Fruit fly (Drosophila melanogaster): ENCODE data around the gene CG9550.
A peak's percentile ranks its signal among the peaks of the same experiment; 100 is the strongest.

The CG9550 gene

DNA sequence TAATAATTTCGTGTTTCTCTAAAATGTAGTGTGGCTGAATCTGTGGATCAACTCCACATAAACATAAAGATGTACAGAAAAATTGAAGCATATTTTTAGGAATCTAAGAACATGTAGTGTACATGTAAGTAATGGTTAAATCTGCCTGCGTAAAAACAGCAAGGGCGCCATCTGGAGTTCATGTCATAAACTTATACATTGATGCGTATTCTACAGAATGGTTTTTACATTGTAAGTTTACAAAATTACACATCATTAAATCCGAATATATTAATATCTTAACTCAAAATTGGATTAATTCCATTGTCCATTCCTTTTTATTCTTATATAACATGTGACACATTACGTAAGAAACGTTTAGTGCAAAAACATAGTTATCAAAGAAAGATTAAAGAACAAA lies 30.1 kb downstream of the CG9550 start:
- TF ChIP-seq Pif1A (GFP tag; optimal IDR thresholded peaks at IDR 0.05) (no peak), CG12605 (GFP tag; IDR thresholded peaks at IDR 0.05) (no peak), D1 (tag; optimal IDR thresholded peaks at IDR 0.05) (peak; percentile 29), rn (GFP tag; IDR thresholded peaks at IDR 0.05) (no peak)

DNA sequence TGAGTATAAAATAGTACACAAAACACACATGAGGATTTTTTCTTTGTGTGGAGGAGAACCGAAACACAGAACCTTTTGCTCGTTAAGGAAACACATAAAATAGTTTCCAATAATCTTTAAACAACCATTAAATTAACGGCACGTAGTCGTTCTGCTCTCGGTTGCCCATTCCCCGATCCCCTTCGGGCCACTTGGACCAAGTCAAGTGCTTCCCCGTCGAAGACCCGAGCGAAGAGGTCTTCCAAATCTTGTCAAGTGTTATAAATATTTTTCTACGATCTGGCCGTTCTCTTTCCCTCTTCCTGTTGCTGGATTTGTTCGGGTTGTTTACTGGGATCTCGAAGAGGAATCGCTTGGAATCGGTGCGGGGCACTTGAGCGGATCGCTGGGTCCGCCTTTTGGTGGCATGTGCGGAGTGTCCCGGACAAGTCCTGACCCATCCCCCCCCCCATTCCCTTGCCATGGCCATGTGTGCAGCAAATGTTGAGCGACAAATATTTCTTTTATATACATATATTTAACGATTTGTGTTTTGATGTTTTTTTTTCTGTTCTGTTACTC lies 34.2 kb downstream of the CG9550 start:
- TF ChIP-seq EcR (GFP tag; optimal IDR thresholded peaks at IDR 0.05) (no peak), Snoo (tag; optimal IDR thresholded peaks at IDR 0.05) (no peak)

DNA sequence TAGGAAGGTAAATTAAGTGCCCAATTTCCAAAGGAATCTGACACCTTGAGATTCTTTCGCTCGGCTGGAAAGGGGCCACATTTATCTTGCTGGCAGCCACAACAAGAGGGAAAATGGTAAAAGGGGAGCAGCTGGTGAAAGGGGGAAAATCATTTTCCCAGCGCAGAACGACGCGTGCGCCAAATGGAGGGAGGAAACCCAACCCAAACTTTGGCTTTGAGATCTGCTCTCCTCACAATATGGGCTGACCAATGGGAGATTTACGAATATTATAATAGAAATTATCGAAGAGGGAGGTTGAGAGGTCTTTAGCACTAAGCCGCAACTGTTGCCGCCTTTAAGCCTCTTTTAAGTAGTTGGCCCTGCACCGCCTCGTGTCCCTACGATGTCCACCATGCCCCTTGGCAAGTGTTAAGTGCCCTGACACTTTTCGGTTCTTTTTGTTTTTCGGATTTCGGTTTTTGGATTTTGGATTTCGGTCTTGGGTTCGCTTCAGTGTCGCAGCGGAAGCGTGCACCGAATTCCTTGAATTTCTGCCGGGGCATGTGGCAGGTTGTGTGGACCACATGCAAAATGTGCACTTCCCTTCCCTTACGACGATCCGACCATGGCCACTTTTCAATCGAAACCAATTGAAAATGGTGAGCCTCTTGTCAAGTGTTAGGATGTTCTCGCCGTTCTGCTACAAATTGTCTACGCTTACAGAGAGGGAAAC lies 35.3 kb downstream of the CG9550 start:
- no peak for TF ChIP-seq CG17806 (tag; optimal IDR thresholded peaks at IDR 0.05)
- no peak for TF ChIP-seq CG8159 (tag; optimal IDR thresholded peaks at IDR 0.05)
- no peak for TF ChIP-seq D1 (tag; optimal IDR thresholded peaks at IDR 0.05)
- TF ChIP-seq CG4496 (GFP tag; IDR thresholded peaks at IDR 0.05) = no peak
- no peak for TF ChIP-seq Pif1A (GFP tag; optimal IDR thresholded peaks at IDR 0.05)

DNA sequence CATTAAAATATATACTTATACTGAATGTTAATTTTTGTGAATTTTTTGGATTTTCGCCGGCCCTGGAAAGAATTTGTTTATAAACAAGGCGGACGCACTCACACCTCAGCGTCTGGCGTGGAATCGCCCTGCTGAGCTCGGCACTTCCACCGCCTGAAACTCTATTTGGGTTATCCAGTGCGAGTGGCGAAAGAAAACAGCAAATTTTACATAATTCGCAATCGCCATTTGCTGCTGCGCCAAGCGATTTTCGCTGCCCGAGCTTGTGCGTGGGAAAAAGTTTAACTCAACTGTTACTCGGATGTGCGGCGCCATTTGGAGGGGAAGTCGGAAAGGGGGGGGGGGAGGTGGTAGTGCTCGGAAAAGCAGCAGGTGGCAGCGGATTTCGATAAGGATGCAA lies 36.1 kb downstream of the CG9550 start:
- no peak for TF ChIP-seq fd96Ca (GFP tag; IDR thresholded peaks at IDR 0.05)
- TF ChIP-seq CG13204 (GFP tag; optimal IDR thresholded peaks at IDR 0.05) = no peak
- no peak for TF ChIP-seq CG17806 (tag; optimal IDR thresholded peaks at IDR 0.05)
- no peak for TF ChIP-seq CG8301 (tag; optimal IDR thresholded peaks at IDR 0.05)
- TF ChIP-seq rn (GFP tag; IDR thresholded peaks at IDR 0.05) = no peak
- TF ChIP-seq CG8159 (tag; optimal IDR thresholded peaks at IDR 0.05) = no peak
- no peak for TF ChIP-seq Snoo (tag; optimal IDR thresholded peaks at IDR 0.05)
- TF ChIP-seq gl (tag; optimal IDR thresholded peaks at IDR 0.05) = no peak
- TF ChIP-seq Pif1B (GFP tag; optimal IDR thresholded peaks at IDR 0.05) = no peak

DNA sequence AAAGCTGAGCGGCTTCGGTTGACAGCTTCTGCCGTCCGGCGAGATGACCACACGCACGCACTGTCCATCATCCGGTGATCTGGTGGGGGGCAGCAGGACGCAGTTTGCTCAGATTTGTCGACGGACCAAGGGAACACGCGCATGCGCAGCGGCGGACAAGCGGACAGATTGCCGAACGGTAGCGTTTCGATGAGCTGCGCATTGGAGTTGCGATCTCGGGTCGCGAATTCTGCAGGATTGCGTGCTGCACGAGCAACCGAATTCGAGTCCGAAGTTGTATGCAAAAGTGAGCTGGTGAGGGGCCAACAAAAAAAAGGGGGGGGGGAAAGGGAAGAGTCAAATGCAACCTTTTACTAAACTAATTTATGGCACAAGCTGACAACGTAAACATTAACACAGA lies 36.9 kb downstream of the CG9550 start:
- TF ChIP-seq CG8159 (tag; optimal IDR thresholded peaks at IDR 0.05) (no peak), CG13204 (GFP tag; optimal IDR thresholded peaks at IDR 0.05) (peak; percentile 0), Pif1A (GFP tag; optimal IDR thresholded peaks at IDR 0.05) (no peak), CG10348 (GFP tag; IDR thresholded peaks at IDR 0.05) (no peak), CG8301 (tag; optimal IDR thresholded peaks at IDR 0.05) (no peak), CG9948 (tag; optimal IDR thresholded peaks at IDR 0.05) (no peak)

DNA sequence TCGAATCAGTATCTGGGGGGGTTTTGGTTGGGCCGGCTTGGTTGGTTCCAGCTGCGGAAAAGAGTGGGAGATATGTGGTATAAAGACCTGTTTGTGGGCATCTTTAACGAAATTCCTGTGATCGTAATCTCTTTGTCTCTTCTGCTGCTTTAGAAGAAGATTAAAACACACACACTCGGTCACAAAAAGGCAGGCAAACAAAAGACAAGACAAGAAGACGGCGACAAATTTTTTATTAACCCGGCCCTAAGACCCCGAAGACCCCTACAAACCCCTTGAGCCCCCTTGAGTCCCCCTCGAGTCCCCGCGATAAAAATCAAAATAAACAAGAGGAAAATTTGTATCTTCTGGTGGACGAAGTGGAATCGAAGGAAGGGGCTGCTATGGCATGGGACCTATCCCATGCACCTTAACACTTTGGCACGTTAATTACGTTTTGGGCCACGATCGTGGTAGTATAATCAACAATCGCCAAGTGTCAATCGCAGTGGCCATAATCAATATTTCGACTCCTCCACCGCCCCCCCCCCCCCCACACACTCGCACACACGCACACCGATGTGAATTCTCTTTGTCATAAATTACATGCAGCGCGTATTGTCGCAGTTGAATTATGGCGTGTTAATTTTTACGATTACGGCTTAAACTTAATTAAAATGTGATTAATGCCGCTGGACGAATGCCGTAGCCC lies 37.4 kb downstream of the CG9550 start:
- TF ChIP-seq Ets98B (GFP tag; IDR thresholded peaks at IDR 0.05) (no peak), CG17806 (tag; optimal IDR thresholded peaks at IDR 0.05) (no peak)

DNA sequence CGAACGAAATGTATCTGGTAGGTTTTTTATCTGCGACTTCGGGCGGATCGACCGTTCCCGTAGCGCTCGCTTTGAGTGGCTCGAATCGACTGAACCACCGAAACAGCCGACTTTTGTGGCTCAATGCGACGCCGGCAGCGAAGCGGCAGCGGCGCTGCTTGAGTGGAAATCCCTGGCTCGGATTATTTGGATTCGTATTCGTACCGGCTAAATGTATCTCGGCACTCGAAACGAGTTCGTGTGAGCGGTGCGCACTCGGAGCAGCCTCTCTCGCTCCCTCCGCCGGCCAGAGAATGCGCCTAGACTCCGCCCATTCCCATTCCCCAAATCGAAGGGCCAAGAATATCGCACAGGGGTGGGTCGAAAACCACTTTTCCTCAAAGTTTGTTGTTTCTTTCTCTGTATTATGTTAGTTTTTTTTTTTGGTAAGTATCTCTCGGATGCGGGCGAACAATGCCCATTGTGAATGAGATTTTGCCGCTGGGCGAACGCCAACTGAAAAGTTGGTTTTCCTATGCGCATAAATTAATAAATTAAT lies 39.3 kb downstream of the CG9550 start:
- TF ChIP-seq CG8159 (tag; optimal IDR thresholded peaks at IDR 0.05) (no peak), EcR (GFP tag; optimal IDR thresholded peaks at IDR 0.05) (peak; percentile 3)

- TF ChIP-seq rn (GFP tag; IDR thresholded peaks at IDR 0.05) = no peak
- TF ChIP-seq CG34367 (tag; optimal IDR thresholded peaks at IDR 0.05) = no peak
- TF ChIP-seq Pif1B (GFP tag; optimal IDR thresholded peaks at IDR 0.05) = no peak
- TF ChIP-seq CG10348 (GFP tag; IDR thresholded peaks at IDR 0.05) = no peak
- TF ChIP-seq CG32121 (GFP tag; IDR thresholded peaks at IDR 0.05) = no peak
- TF ChIP-seq CG4496 (GFP tag; IDR thresholded peaks at IDR 0.05) = no peak
- no peak for TF ChIP-seq fd96Ca (GFP tag; IDR thresholded peaks at IDR 0.05)
- TF ChIP-seq CG13204 (GFP tag; optimal IDR thresholded peaks at IDR 0.05) = no peak
- TF ChIP-seq CG15710 (tag; optimal IDR thresholded peaks at IDR 0.05) = no peak
- no peak for TF ChIP-seq Pif1A (GFP tag; optimal IDR thresholded peaks at IDR 0.05)
- TF ChIP-seq D1 (tag; optimal IDR thresholded peaks at IDR 0.05) = no peak
- TF ChIP-seq Ets98B (GFP tag; IDR thresholded peaks at IDR 0.05) = no peak
- no peak for TF ChIP-seq CG17806 (tag; optimal IDR thresholded peaks at IDR 0.05)
- TF ChIP-seq EcR (GFP tag; optimal IDR thresholded peaks at IDR 0.05) = no peak
- no peak for TF ChIP-seq CG8159 (tag; optimal IDR thresholded peaks at IDR 0.05)
Observed at dm6 chr2L:6539623-6540381, 42.9 kb downstream of the CG9550 start.
